Worm (Caenorhabditis elegans): Measurements from ENCODE around the gene CC8.2.

DNA sequence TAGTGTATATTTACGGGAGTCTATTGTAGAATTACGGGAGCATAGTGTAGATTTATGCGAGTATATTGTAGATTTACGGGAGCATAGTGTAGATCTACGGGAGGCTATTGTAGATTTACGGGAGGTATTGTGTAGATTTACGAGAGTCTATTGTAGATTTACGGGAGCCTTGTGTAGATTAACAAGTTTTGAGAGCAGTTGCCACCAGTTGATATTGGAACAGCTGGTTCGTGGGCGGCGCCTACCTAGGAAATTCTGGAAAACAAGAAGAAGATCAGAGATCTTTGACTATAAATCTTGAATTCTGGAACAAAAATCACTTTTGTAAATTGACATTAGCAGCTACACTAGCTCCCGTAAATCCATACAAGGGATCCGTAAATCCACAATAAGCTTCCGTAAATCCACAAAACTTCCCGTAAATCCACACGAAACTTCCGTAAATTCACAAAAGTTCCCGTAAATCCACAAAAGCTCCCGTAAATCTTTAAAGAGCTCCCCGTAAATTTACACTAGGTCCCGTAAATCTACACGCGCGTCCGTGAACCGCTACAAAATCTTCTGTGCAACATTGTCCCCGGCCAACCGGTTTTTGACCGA is 4.4 kb upstream of the CC8.2 start:
- no peak for TF ChIP-seq ceh-91 (GFP tag; IDR thresholded peaks at IDR 0.05)
- TF ChIP-seq C06A6.2 (GFP tag; conservative IDR thresholded peaks at IDR 0.05) = no peak
- no peak for TF ChIP-seq ama-1 (optimal IDR thresholded peaks at IDR 0.05)
- no peak for TF ChIP-seq ama-1 (GFP tag; optimal IDR thresholded peaks at IDR 0.05)
- TF ChIP-seq sptf-2 (GFP tag; optimal IDR thresholded peaks at IDR 0.05) = no peak

Data from whole organism, young adult.